Worm (Caenorhabditis elegans): Measurements from ENCODE around the gene lipl-5.

DNA sequence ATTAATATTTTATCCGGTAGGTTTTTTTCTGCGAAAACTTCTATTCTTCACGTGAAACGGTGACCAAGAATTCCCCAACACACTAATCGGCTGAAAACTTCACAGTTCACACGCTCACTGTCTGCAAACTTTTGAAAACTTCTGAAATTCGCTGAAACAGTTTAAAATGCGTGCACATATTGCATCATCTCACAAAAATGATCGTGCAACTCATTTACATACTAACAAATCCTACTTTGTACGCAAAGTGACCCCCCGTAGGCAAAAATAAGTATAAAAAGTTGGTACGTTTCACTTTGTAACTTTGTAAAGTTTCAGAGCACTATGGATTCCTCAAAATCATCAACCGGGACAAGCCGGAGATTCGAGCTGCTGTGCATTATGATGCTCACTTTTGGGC is 2.9 kb downstream of the lipl-5 start, which contains the start of gene ZK6.6:
- TF ChIP-seq mdl-1 (tag; optimal IDR thresholded peaks at IDR 0.05) (no peak), pha-4 (tag; optimal IDR thresholded peaks at IDR 0.05) (no peak), lin-15B (tag; optimal IDR thresholded peaks at IDR 0.05) (no peak), nhr-67 (tag; optimal IDR thresholded peaks at IDR 0.05) (no peak), elt-3 (tag; optimal IDR thresholded peaks at IDR 0.05) (no peak), R02D3.7 (tag; optimal IDR thresholded peaks at IDR 0.05) (no peak)

Measured in whole organism, L3 larva.